Worm (Caenorhabditis elegans) whole organism, L2 larva: ENCODE data around the gene F55A11.1.

Source experiments
- F13H6.1 ChIP-seq: sonication (generic microtip); optimal IDR thresholded peaks from 2 replicates; lab custom pipeline; 2016; ENCODE audit warnings: missing genetic modification characterization, missing compliant biosample characterization
- R02D3.7 ChIP-seq: fragments of 150-350 bp; optimal IDR thresholded peaks from 2 replicates; lab custom pipeline; 2014; ENCODE audit warnings: missing biosample characterization, missing genetic modification characterization
- Y55F3AM.14 ChIP-seq: fragments of 200-800 bp; sonication (Bioruptor generic); optimal IDR thresholded peaks from 2 replicates; lab custom pipeline; 2018; ENCODE audit warnings: mild to moderate bottlenecking, missing genetic modification characterization, missing compliant biosample characterization
- ZK546.5 ChIP-seq: sonication (generic microtip); optimal IDR thresholded peaks from 2 replicates; lab custom pipeline; 2017; ENCODE audit warnings: missing biosample characterization, missing genetic modification characterization
- alr-1 ChIP-seq: fragments of 150-350 bp; optimal IDR thresholded peaks from 2 replicates; lab custom pipeline; 2014; ENCODE audit warnings: missing biosample characterization, missing genetic modification characterization
- blmp-1 ChIP-seq: sonication (generic microtip); optimal IDR thresholded peaks from 2 replicates; lab custom pipeline; 2017; ENCODE audit warnings: missing genetic modification characterization, mild to moderate bottlenecking, missing compliant biosample characterization, antibody characterized with exemption, moderate library complexity; ENCODE audit not compliant: insufficient read depth
- ceh-16 ChIP-seq: fragments of 150-350 bp; optimal IDR thresholded peaks from 2 replicates; lab custom pipeline; 2014; ENCODE audit warnings: missing biosample characterization, missing genetic modification characterization
- ceh-82 ChIP-seq: fragments of 150-350 bp; optimal IDR thresholded peaks from 2 replicates; lab custom pipeline; 2014; ENCODE audit warnings: missing biosample characterization, missing genetic modification characterization
- crh-2 ChIP-seq: sonication (generic microtip); optimal IDR thresholded peaks from 2 replicates; lab custom pipeline; 2017; ENCODE audit warnings: missing biosample characterization, missing genetic modification characterization
- egl-27 ChIP-seq: sonication (generic microtip); optimal IDR thresholded peaks from 3 replicates; lab custom pipeline; 2017; ENCODE audit warnings: missing biosample characterization, missing genetic modification reagents, missing genetic modification characterization
- fos-1 ChIP-seq: fragments of 150-350 bp; optimal IDR thresholded peaks from 2 replicates; lab custom pipeline; 2014; ENCODE audit warnings: missing biosample characterization, missing genetic modification characterization
- gmeb-1 ChIP-seq: fragments of 150-350 bp; optimal IDR thresholded peaks from 2 replicates; lab custom pipeline; 2014; ENCODE audit warnings: missing biosample characterization, missing genetic modification characterization
- lin-11 ChIP-seq: fragments of 150-350 bp; sonication (generic microtip); optimal IDR thresholded peaks from 2 replicates; lab custom pipeline; 2014; ENCODE audit warnings: missing biosample characterization, missing genetic modification characterization, inconsistent platforms, mixed read lengths
- lin-13 ChIP-seq: fragments of 150-350 bp; optimal IDR thresholded peaks from 2 replicates; lab custom pipeline; 2014; ENCODE audit warnings: missing biosample characterization, missing genetic modification reagents, missing genetic modification characterization
- lin-39 ChIP-seq: fragments of 150-350 bp; optimal IDR thresholded peaks from 2 replicates; lab custom pipeline; 2014; ENCODE audit warnings: missing biosample characterization, missing genetic modification reagents, missing genetic modification characterization
- lsy-2 ChIP-seq, 2 experiments: fragments of 150-350 bp in 1 of 2; sonication (generic microtip) in 1 of 2; optimal IDR thresholded peaks; 2 replicates each; lab custom pipeline; 2014 to 2017; ENCODE audit warnings: missing biosample characterization in 2 of 2, missing genetic modification characterization in 2 of 2
- mbf-1 ChIP-seq: sonication (generic microtip); optimal IDR thresholded peaks from 2 replicates; lab custom pipeline; 2017; ENCODE audit warnings: missing biosample characterization, missing genetic modification characterization
- mdl-1 ChIP-seq, 2 experiments: fragments of 150-350 bp in 1 of 2; sonication (generic microtip) in 1 of 2; optimal IDR thresholded peaks; 2 replicates each; lab custom pipeline; 2017; ENCODE audit warnings: missing biosample characterization in 2 of 2, missing genetic modification characterization in 2 of 2
- nhr-12 ChIP-seq: fragments of 150-350 bp; optimal IDR thresholded peaks from 2 replicates; lab custom pipeline; 2014; ENCODE audit warnings: missing biosample characterization, missing genetic modification characterization
- nhr-129 ChIP-seq: fragments of 150-350 bp; optimal IDR thresholded peaks from 2 replicates; lab custom pipeline; 2014; ENCODE audit warnings: missing biosample characterization, missing genetic modification characterization
- nhr-21 ChIP-seq: fragments of 150-350 bp; optimal IDR thresholded peaks from 2 replicates; lab custom pipeline; 2014; ENCODE audit warnings: missing biosample characterization, missing genetic modification characterization
- nhr-237 ChIP-seq: fragments of 150-350 bp; optimal IDR thresholded peaks from 2 replicates; lab custom pipeline; 2014; ENCODE audit warnings: missing biosample characterization, missing genetic modification characterization
- nhr-25 ChIP-seq: fragments of 150-350 bp; sonication (generic microtip); optimal IDR thresholded peaks from 3 replicates; lab custom pipeline; 2014; ENCODE audit warnings: missing biosample characterization, missing genetic modification characterization
- sem-4 ChIP-seq: fragments of 150-350 bp; optimal IDR thresholded peaks from 2 replicates; lab custom pipeline; 2014; ENCODE audit warnings: missing biosample characterization, missing genetic modification reagents, missing genetic modification characterization
- sma-3 ChIP-seq: sonication (generic microtip); optimal IDR thresholded peaks from 2 replicates; lab custom pipeline; 2016; ENCODE audit warnings: missing genetic modification reagents, missing genetic modification characterization, missing compliant biosample characterization
- sma-9 ChIP-seq, 2 experiments: fragments of 150-350 bp in 1 of 2; sonication (generic microtip) in 1 of 2; optimal IDR thresholded peaks; 2 replicates each; lab custom pipeline; 2014 to 2016; ENCODE audit warnings: missing genetic modification characterization in 2 of 2, mild to moderate bottlenecking in 1 of 2, missing biosample characterization in 1 of 2, missing compliant biosample characterization in 1 of 2, missing genetic modification reagents in 1 of 2, moderate library complexity in 1 of 2
- snpc-4 ChIP-seq: fragments of 150-350 bp; optimal IDR thresholded peaks from 2 replicates; lab custom pipeline; 2014; ENCODE audit warnings: missing biosample characterization, missing genetic modification characterization
- unc-55 ChIP-seq: fragments of 150-350 bp; sonication (generic microtip); optimal IDR thresholded peaks from 3 replicates; lab custom pipeline; 2014; ENCODE audit warnings: missing biosample characterization, missing genetic modification reagents, missing genetic modification characterization
- unc-62 ChIP-seq: fragments of 150-350 bp; optimal IDR thresholded peaks from 2 replicates; lab custom pipeline; 2014; ENCODE audit warnings: missing biosample characterization, missing genetic modification reagents, missing genetic modification characterization
- zag-1 ChIP-seq: fragments of 150-350 bp; optimal IDR thresholded peaks from 2 replicates; lab custom pipeline; 2014; ENCODE audit warnings: missing biosample characterization, missing genetic modification characterization

F55A11.1 gene

DNA sequence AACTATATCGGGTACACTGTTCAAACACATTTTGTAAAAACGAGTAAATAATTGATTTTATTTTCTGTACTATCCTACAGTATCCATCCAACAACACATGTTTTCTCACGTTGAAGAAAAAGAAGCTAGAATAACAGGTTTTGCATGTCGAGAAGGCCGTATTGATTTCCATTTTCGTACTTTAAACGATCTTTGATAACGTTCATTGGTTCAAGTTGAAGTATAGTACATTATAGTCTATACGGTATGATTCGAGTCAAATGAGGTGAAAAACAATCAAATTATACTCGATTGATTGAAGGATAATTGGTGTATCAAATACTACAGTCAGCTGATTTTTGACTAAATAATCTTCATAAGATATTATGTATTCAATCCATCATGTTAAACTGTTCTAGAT lies 36.3 kb upstream of the F55A11.1 start:
- TF ChIP-seq nhr-25 (tag; lab: Kevin White, UChicago) (peak; percentile 53), sma-3 (GFP tag; lab: Kevin White, UChicago) (peak; percentile 9), sma-9 (GFP tag; optimal IDR thresholded peaks at IDR 0.05; lab: Kevin White, UChicago) (peak; percentile 30), sma-9 (tag; optimal IDR thresholded peaks at IDR 0.05; lab: Kevin White, UChicago) (no peak), lsy-2 (tag; optimal IDR thresholded peaks at IDR 0.05; lab: Kevin White, UChicago) (peak in 1 of 2 experiments; percentile 1), nhr-129 (tag; lab: Kevin White, UChicago) (no peak), nhr-21 (tag; lab: Kevin White, UChicago) (peak; percentile 15), fos-1 (no peak), nhr-237 (tag; lab: Kevin White, UChicago) (no peak)

DNA sequence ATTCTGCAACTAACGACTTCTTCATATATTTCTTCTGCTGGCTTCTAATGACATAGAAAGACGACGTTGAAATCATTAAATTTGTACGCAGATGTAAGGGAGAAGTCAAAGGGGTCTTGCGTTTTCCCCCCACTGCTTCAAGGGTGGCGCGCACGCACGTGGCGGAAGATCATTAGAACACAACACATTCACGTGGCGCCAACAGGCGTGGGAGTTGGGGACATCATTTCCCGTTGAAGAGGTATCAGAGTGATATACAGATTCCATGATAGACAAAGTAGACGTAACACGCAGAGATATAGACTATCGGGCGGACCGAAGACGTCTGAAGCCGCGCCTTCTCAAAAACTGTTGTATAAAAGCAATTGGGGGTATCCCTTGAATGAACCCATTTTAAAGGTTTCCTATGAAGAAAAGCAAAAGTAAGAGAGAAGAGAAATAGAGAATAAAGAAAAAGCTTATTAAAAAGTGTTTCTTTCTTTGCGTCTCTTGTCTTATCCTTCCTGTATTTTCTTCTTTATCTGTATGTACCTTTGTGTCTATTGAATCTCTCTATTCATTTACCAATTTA lies 35.2 kb upstream of the F55A11.1 start:
- peak; percentile 83 for TF ChIP-seq F13H6.1 (tag; lab: Kevin White, UChicago)
- TF ChIP-seq nhr-12 (tag; lab: Kevin White, UChicago), result no peak
- no peak for TF ChIP-seq snpc-4 (tag; lab: Kevin White, UChicago)
- peak; percentile 97 for TF ChIP-seq sma-3 (GFP tag; lab: Kevin White, UChicago)
- peak; percentile 95 for TF ChIP-seq blmp-1 (tag; lab: Kevin White, UChicago)
- peak; percentile 82 for TF ChIP-seq Y55F3AM.14 (GFP tag; lab: Kevin White, UChicago)
- TF ChIP-seq ceh-82 (tag; lab: Kevin White, UChicago), result no peak
- TF ChIP-seq nhr-25 (tag; lab: Kevin White, UChicago), result peak; percentile 96
- peak; percentile 98 for TF ChIP-seq nhr-21 (tag; lab: Kevin White, UChicago)
- TF ChIP-seq mdl-1 (tag; optimal IDR thresholded peaks at IDR 0.05; lab: Kevin White, UChicago), result peak; percentile 92 to 93
- TF ChIP-seq sma-9 (GFP tag; optimal IDR thresholded peaks at IDR 0.05; lab: Kevin White, UChicago), result peak; percentile 99
- TF ChIP-seq sma-9 (tag; optimal IDR thresholded peaks at IDR 0.05; lab: Kevin White, UChicago), result peak; percentile 42
- TF ChIP-seq unc-62, result no peak
- peak; percentile 65 for TF ChIP-seq crh-2
- TF ChIP-seq gmeb-1 (tag; lab: Kevin White, UChicago), result peak; percentile 36
- TF ChIP-seq lsy-2 (tag; optimal IDR thresholded peaks at IDR 0.05; lab: Kevin White, UChicago), result peak in 1 of 2 experiments; percentile 51
- TF ChIP-seq ZK546.5 (tag; lab: Kevin White, UChicago), result no peak
- peak; percentile 82 for TF ChIP-seq sem-4 (tag; lab: Kevin White, UChicago)
- TF ChIP-seq nhr-129 (tag; lab: Kevin White, UChicago), result peak; percentile 14
- TF ChIP-seq egl-27 (tag; lab: Kevin White, UChicago), result peak; percentile 59
- no peak for TF ChIP-seq zag-1 (tag; lab: Kevin White, UChicago)

DNA sequence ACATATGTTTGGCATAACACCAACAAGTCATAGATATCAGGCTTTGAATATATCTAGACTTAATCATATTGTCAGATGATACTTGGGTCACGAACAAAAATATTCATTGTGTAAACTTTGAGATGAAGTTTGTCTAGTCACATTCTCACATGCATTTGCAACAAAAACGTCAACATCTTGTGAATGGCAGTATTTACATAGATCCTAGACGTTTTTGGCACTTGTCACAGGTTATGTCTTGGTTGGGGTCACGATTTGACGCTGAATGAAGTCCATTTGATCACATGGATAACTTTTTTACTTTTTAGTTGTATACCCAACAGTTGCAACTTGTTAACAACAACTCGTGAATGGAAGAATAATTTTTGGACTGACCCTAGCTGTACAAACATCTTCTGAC lies 34.1 kb upstream of the F55A11.1 start:
- TF ChIP-seq R02D3.7 (tag; lab: Kevin White, UChicago) (no peak), nhr-129 (tag; lab: Kevin White, UChicago) (peak; percentile 49)
- TF ChIP-seq, all 48 proteins: peak for 1

DNA sequence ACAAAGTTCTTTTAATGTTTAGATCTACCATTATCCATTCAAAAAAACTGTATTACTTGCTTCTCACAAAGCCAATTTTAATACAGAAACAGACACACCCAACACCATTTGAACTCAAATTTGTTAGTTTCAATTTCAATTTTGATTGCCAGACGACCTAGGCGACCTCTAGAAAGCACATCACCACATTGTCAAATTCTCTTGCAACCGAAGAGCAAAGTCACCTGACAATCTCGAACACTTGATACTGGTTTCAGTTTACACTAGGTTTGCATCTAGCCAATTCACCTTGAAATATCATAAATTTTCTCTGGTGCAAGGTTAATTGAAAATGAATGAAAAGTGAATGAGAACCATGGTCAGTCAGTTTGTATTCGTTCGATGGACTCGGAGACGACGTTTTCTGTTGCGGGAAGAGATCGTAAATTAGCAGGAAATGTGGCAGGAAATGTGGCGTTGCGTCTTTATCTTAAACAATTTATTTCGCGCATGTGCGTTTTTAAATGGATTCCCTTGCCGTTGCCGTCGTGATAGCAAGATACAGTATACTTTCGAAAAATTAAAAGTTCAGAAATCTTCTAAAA lies 33.2 kb upstream of the F55A11.1 start:
- peak; percentile 50 for TF ChIP-seq blmp-1 (tag; lab: Kevin White, UChicago)
- peak; percentile 70 for TF ChIP-seq sma-9 (GFP tag; optimal IDR thresholded peaks at IDR 0.05; lab: Kevin White, UChicago)
- TF ChIP-seq sma-9 (tag; optimal IDR thresholded peaks at IDR 0.05; lab: Kevin White, UChicago), result no peak
- no peak for TF ChIP-seq lin-11 (tag; lab: Kevin White, UChicago)
- TF ChIP-seq mbf-1, result no peak
- peak; percentile 13 for TF ChIP-seq sma-3 (GFP tag; lab: Kevin White, UChicago)
- TF ChIP-seq nhr-21 (tag; lab: Kevin White, UChicago), result peak; percentile 24
- no peak for TF ChIP-seq lin-13
- TF ChIP-seq ceh-16 (tag; lab: Kevin White, UChicago), result no peak
- peak; percentile 68 for TF ChIP-seq nhr-25 (tag; lab: Kevin White, UChicago)
- TF ChIP-seq Y55F3AM.14 (GFP tag; lab: Kevin White, UChicago), result no peak
- no peak for TF ChIP-seq unc-55 (GFP tag; lab: Kevin White, UChicago)
- TF ChIP-seq R02D3.7 (tag; lab: Kevin White, UChicago), result no peak
- TF ChIP-seq crh-2, result peak; percentile 6
- TF ChIP-seq, all 48 proteins: peak for 6

DNA sequence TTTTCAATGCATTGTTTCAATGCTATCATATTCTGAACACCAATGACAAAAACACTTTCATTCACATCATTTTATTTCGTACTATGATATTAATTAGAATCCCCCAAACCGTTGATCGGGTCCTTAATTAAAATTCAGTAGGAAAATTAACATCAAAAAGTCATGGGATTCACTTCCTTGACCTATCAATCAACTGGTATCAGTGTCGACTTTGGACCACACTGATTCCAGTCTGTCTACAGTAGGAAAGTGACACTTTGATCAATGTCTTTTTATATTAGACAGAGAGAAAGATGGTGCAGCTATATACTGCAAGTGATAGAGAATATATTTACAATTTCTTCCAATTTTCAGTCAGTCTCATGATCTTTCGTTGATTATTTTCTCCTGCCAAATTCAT lies 32.2 kb upstream of the F55A11.1 start:
- TF ChIP-seq mdl-1 (tag; optimal IDR thresholded peaks at IDR 0.05; lab: Kevin White, UChicago) (no peak), fos-1 (no peak), sma-3 (GFP tag; lab: Kevin White, UChicago) (peak; percentile 17), nhr-25 (tag; lab: Kevin White, UChicago) (peak; percentile 53), lin-39 (tag; lab: Kevin White, UChicago) (no peak), crh-2 (peak; percentile 8), nhr-21 (tag; lab: Kevin White, UChicago) (peak; percentile 13), nhr-129 (tag; lab: Kevin White, UChicago) (no peak), alr-1 (tag; lab: Kevin White, UChicago) (no peak), mbf-1 (no peak), blmp-1 (tag; lab: Kevin White, UChicago) (peak; percentile 2), sma-9 (GFP tag; optimal IDR thresholded peaks at IDR 0.05; lab: Kevin White, UChicago) (peak; percentile 81), sma-9 (tag; optimal IDR thresholded peaks at IDR 0.05; lab: Kevin White, UChicago) (no peak)
